Worm (Caenorhabditis elegans): ENCODE data around the gene srd-48.

ce11 chrX:12360444-12360843 lies 24.5 kb downstream of the srd-48 start, which contains the start of the genes nspc-15 and F19H6.6:
- TF ChIP-seq skn-1 (tag; optimal IDR thresholded peaks at IDR 0.05) (no peak), pha-4 (tag; optimal IDR thresholded peaks at IDR 0.05) (no peak), ceh-82 (tag; optimal IDR thresholded peaks at IDR 0.05) (no peak), lin-15B (tag; optimal IDR thresholded peaks at IDR 0.05) (no peak), elt-1 (tag; optimal IDR thresholded peaks at IDR 0.05) (no peak), nhr-11 (tag; optimal IDR thresholded peaks at IDR 0.05) (no peak), pqm-1 (tag; optimal IDR thresholded peaks at IDR 0.05) (no peak), nhr-76 (tag; optimal IDR thresholded peaks at IDR 0.05) (no peak), mdl-1 (tag; optimal IDR thresholded peaks at IDR 0.05) (no peak), mml-1 (tag; optimal IDR thresholded peaks at IDR 0.05) (no peak), eor-1 (tag; optimal IDR thresholded peaks at IDR 0.05) (no peak), snpc-4 (tag; optimal IDR thresholded peaks at IDR 0.05) (no peak), sea-2 (GFP tag; optimal IDR thresholded peaks at IDR 0.05) (no peak), elt-2 (tag; optimal IDR thresholded peaks at IDR 0.05) (no peak)

Measured in whole organism, L3 larva.